Fruit fly (Drosophila melanogaster): ENCODE results near the gene CG6000.

dm6 chr3R:24027222-24027621 lies 27.0 kb upstream of the CG6000 start:
- no peak for TF ChIP-seq pan (optimal IDR thresholded peaks at IDR 0.05)
- TF ChIP-seq CG8478 (optimal IDR thresholded peaks at IDR 0.05): no peak
- TF ChIP-seq usp (GFP tag; optimal IDR thresholded peaks at IDR 0.05): no peak
- no peak for TF ChIP-seq psq (optimal IDR thresholded peaks at IDR 0.05)
- no peak for TF ChIP-seq Dll (optimal IDR thresholded peaks at IDR 0.05)
- no peak for TF ChIP-seq EcR (GFP tag; optimal IDR thresholded peaks at IDR 0.05)
